Fruit fly (Drosophila melanogaster) whole organism, embryonic: ENCODE data around the gene AP-1sigma.
A peak's percentile ranks its signal among the peaks of the same experiment; 100 is the strongest.

ENCODE experiments used
- ATbp ChIP-seq: fragments of 200-800 bp; sonication (Bioruptor generic); optimal IDR thresholded peaks from 2 replicates; lab custom pipeline; 2017; ENCODE audit warnings: missing biosample characterization, mild to moderate bottlenecking, missing genetic modification characterization, missing genetic modification reagents
- Atf3 ChIP-seq: fragments of 200-800 bp; sonication (Bioruptor generic); optimal IDR thresholded peaks from 3 replicates; lab custom pipeline; 2016; ENCODE audit warnings: missing biosample characterization, missing genetic modification characterization
- CG10654 ChIP-seq: fragments of 200-800 bp; sonication (Bioruptor generic); optimal IDR thresholded peaks from 2 replicates; lab custom pipeline; 2016; ENCODE audit warnings: missing biosample characterization, missing genetic modification characterization
- CG11247 ChIP-seq: fragments of 200-800 bp; sonication (Bioruptor generic); IDR thresholded peaks from 2 replicates; pipeline ENCODE4 v1.3.6; 2022; ENCODE audit warnings: missing biosample characterization, missing genetic modification characterization
- CG15601 ChIP-seq: fragments of 200-800 bp; sonication (Bioruptor generic); optimal IDR thresholded peaks from 3 replicates; lab custom pipeline; 2019; ENCODE audit warnings: missing biosample characterization, mild to moderate bottlenecking, missing genetic modification characterization, moderate library complexity
- CG17359 ChIP-seq: fragments of 200-800 bp; sonication (Bioruptor generic); optimal IDR thresholded peaks from 3 replicates; lab custom pipeline; 2018; ENCODE audit warnings: missing biosample characterization, mild to moderate bottlenecking, missing genetic modification characterization, moderate library complexity
- CG17612 ChIP-seq: fragments of 200-800 bp; sonication (Bioruptor generic); IDR thresholded peaks from 2 replicates; pipeline ENCODE4 v1.3.6; 2022; ENCODE audit warnings: missing biosample characterization, missing genetic modification characterization
- CG18764 ChIP-seq: fragments of 200-800 bp; sonication (Bioruptor generic); optimal IDR thresholded peaks from 3 replicates; lab custom pipeline; 2016; ENCODE audit warnings: missing biosample characterization, missing genetic modification characterization
- CG31224 ChIP-seq: fragments of 200-800 bp; sonication (Bioruptor generic); IDR thresholded peaks from 2 replicates; pipeline ENCODE4 v1.3.6; 2022; ENCODE audit warnings: missing biosample characterization, missing genetic modification characterization
- CG3163 ChIP-seq: fragments of 200-800 bp; sonication (Bioruptor generic); optimal IDR thresholded peaks from 3 replicates; lab custom pipeline; 2016; ENCODE audit warnings: missing biosample characterization, missing genetic modification characterization
- CG33557 ChIP-seq: fragments of 200-800 bp; sonication (Bioruptor generic); optimal IDR thresholded peaks from 2 replicates; lab custom pipeline; 2019; ENCODE audit warnings: missing biosample characterization, mild to moderate bottlenecking, missing genetic modification characterization, moderate library complexity
- CG3838 ChIP-seq: fragments of 200-800 bp; sonication (Bioruptor generic); optimal IDR thresholded peaks from 3 replicates; lab custom pipeline; 2016; ENCODE audit warnings: missing biosample characterization, missing genetic modification characterization
- CG4404 ChIP-seq: fragments of 200-800 bp; sonication (Bioruptor generic); IDR thresholded peaks from 2 replicates; pipeline ENCODE4 v1.3.6; 2022; ENCODE audit warnings: missing biosample characterization, missing genetic modification characterization
- CG6254 ChIP-seq: fragments of 200-800 bp; sonication (Bioruptor generic); optimal IDR thresholded peaks from 3 replicates; lab custom pipeline; 2017; ENCODE audit warnings: mild to moderate bottlenecking, missing biosample characterization, missing genetic modification reagents, missing genetic modification characterization
- CG7987 ChIP-seq: fragments of 200-800 bp; sonication (Bioruptor generic); optimal IDR thresholded peaks from 2 replicates; lab custom pipeline; 2018; ENCODE audit warnings: missing biosample characterization, mild to moderate bottlenecking, missing genetic modification characterization, moderate library complexity
- CG9876 ChIP-seq: fragments of 200-800 bp; sonication (Bioruptor generic); optimal IDR thresholded peaks from 2 replicates; lab custom pipeline; 2016; ENCODE audit warnings: missing biosample characterization, missing genetic modification characterization
- Dip2 ChIP-seq: fragments of 200-800 bp; sonication (Bioruptor generic); IDR thresholded peaks from 2 replicates; pipeline ENCODE4 v1.3.6; 2022; ENCODE audit warnings: missing biosample characterization, missing genetic modification characterization
- Dip3 ChIP-seq: fragments of 200-800 bp; sonication (Bioruptor generic); optimal IDR thresholded peaks from 3 replicates; lab custom pipeline; 2016; ENCODE audit warnings: missing biosample characterization, missing genetic modification characterization
- Dp ChIP-seq: fragments of 200-800 bp; sonication (Bioruptor generic); optimal IDR thresholded peaks from 2 replicates; lab custom pipeline; 2018; ENCODE audit warnings: missing biosample characterization, mild to moderate bottlenecking, missing genetic modification characterization, moderate library complexity
- Ets97D ChIP-seq: fragments of 200-800 bp; sonication (Bioruptor generic); optimal IDR thresholded peaks from 3 replicates; lab custom pipeline; 2016; ENCODE audit warnings: missing biosample characterization, missing genetic modification characterization
- Hmx ChIP-seq: fragments of 200-800 bp; sonication (Bioruptor generic); optimal IDR thresholded peaks from 2 replicates; lab custom pipeline; 2016; ENCODE audit warnings: missing biosample characterization, missing genetic modification characterization
- Hr78 ChIP-seq, 2 experiments: fragments of 200-800 bp in 1 of 2; fragments of >200 bp in 1 of 2; sonication (Bioruptor generic) in 1 of 2; optimal IDR thresholded peaks; 2 replicates each; lab custom pipeline; 2017 to 2019; ENCODE audit warnings: missing biosample characterization in 2 of 2, missing genetic modification characterization in 2 of 2, mild to moderate bottlenecking in 1 of 2, moderate library complexity in 1 of 2
- Mes4 ChIP-seq: fragments of 200-800 bp; sonication (Bioruptor generic); optimal IDR thresholded peaks from 2 replicates; lab custom pipeline; 2016; ENCODE audit warnings: missing biosample characterization, missing genetic modification characterization
- Nf-YB ChIP-seq: fragments of 200-800 bp; sonication (Bioruptor generic); optimal IDR thresholded peaks from 3 replicates; lab custom pipeline; 2019; ENCODE audit warnings: missing biosample characterization, mild to moderate bottlenecking, missing genetic modification characterization, moderate library complexity
- Poxn ChIP-seq: fragments of 200-800 bp; sonication (Bioruptor generic); IDR thresholded peaks from 2 replicates; pipeline ENCODE4 v1.3.6; 2022; ENCODE audit warnings: missing biosample characterization, missing genetic modification characterization
- Sry-δ ChIP-seq: fragments of 200-800 bp; sonication (Bioruptor generic); optimal IDR thresholded peaks from 2 replicates; lab custom pipeline; 2016; ENCODE audit warnings: missing biosample characterization, missing genetic modification characterization
- Trl ChIP-seq, 3 experiments: fragments of >200 bp in 2 of 3; fragments of 200-800 bp in 1 of 3; sonication (Bioruptor generic) in 1 of 3; optimal IDR thresholded peaks; 2 replicates in 1 of 3; 3 replicates in 2 of 3; lab custom pipeline; 2016 to 2017; ENCODE audit warnings: missing biosample characterization in 1 of 3, missing genetic modification characterization in 1 of 3
- Vsx1 ChIP-seq: fragments of 200-800 bp; sonication (Bioruptor generic); optimal IDR thresholded peaks from 2 replicates; lab custom pipeline; 2017; ENCODE audit warnings: missing biosample characterization, mild to moderate bottlenecking, missing genetic modification characterization, missing genetic modification reagents
- ac ChIP-seq: fragments of 200-800 bp; sonication (Bioruptor generic); optimal IDR thresholded peaks from 3 replicates; lab custom pipeline; 2017; ENCODE audit warnings: missing biosample characterization, mild to moderate bottlenecking, missing genetic modification characterization
- amos ChIP-seq: fragments of 200-800 bp; sonication (Bioruptor generic); IDR thresholded peaks from 2 replicates; pipeline ENCODE4 v1.3.6; 2022; ENCODE audit warnings: missing biosample characterization, missing genetic modification characterization; ENCODE audit not compliant: partially characterized antibody
- bowl ChIP-seq: fragments of 200-800 bp; sonication (Bioruptor generic); IDR thresholded peaks from 2 replicates; pipeline ENCODE4 v1.3.6; 2022; ENCODE audit warnings: missing biosample characterization, missing genetic modification characterization
- danr ChIP-seq: fragments of 200-800 bp; sonication (Bioruptor generic); IDR thresholded peaks from 2 replicates; pipeline ENCODE4 v1.3.6; 2022; ENCODE audit warnings: missing biosample characterization, missing genetic modification characterization
- disco-r ChIP-seq: fragments of 200-800 bp; sonication (Bioruptor generic); optimal IDR thresholded peaks from 2 replicates; lab custom pipeline; 2016; ENCODE audit warnings: missing biosample characterization, missing genetic modification characterization
- eyg ChIP-seq: fragments of 200-800 bp; sonication (Bioruptor generic); optimal IDR thresholded peaks from 3 replicates; lab custom pipeline; 2016; ENCODE audit warnings: missing biosample characterization, missing genetic modification characterization
- ftz-f1 ChIP-seq: fragments of 200-800 bp; sonication (Bioruptor generic); optimal IDR thresholded peaks from 2 replicates; lab custom pipeline; 2016; ENCODE audit warnings: missing biosample characterization, missing genetic modification characterization
- gro ChIP-seq: fragments of 200-800 bp; sonication (Bioruptor generic); optimal IDR thresholded peaks from 2 replicates; lab custom pipeline; 2016; ENCODE audit warnings: missing biosample characterization, missing genetic modification characterization
- hbn ChIP-seq: fragments of 200-800 bp; sonication (Bioruptor generic); IDR thresholded peaks from 2 replicates; pipeline ENCODE4 v1.3.6; 2022; ENCODE audit warnings: missing biosample characterization, missing genetic modification characterization; ENCODE audit not compliant: partially characterized antibody
- jing ChIP-seq: fragments of 200-800 bp; sonication (Bioruptor generic); optimal IDR thresholded peaks from 2 replicates; lab custom pipeline; 2018; ENCODE audit warnings: missing biosample characterization, mild to moderate bottlenecking, missing genetic modification characterization
- lmd ChIP-seq: fragments of 200-800 bp; sonication (Bioruptor generic); IDR thresholded peaks from 2 replicates; pipeline ENCODE4 v1.3.6; 2022; ENCODE audit warnings: missing biosample characterization, missing genetic modification characterization
- nau ChIP-seq: fragments of 200-800 bp; sonication (Bioruptor generic); optimal IDR thresholded peaks from 3 replicates; lab custom pipeline; 2017; ENCODE audit warnings: missing biosample characterization, mild to moderate bottlenecking, missing genetic modification characterization, missing genetic modification reagents
- nerfin-2 ChIP-seq: fragments of 200-800 bp; sonication (Bioruptor generic); IDR thresholded peaks from 2 replicates; pipeline ENCODE4 v1.3.6; 2022; ENCODE audit warnings: missing biosample characterization, missing genetic modification characterization; ENCODE audit not compliant: partially characterized antibody
- nmo ChIP-seq: fragments of 200-800 bp; sonication (Bioruptor generic); optimal IDR thresholded peaks from 2 replicates; lab custom pipeline; 2018; ENCODE audit warnings: missing biosample characterization, mild to moderate bottlenecking, missing genetic modification characterization, moderate library complexity
- oc ChIP-seq: fragments of 200-800 bp; sonication (Bioruptor generic); optimal IDR thresholded peaks from 2 replicates; lab custom pipeline; 2018; ENCODE audit warnings: missing biosample characterization, mild to moderate bottlenecking, missing genetic modification characterization, moderate library complexity
- org-1 ChIP-seq: fragments of 200-800 bp; sonication (Bioruptor generic); optimal IDR thresholded peaks from 2 replicates; lab custom pipeline; 2017; ENCODE audit warnings: missing biosample characterization, missing genetic modification characterization
- run ChIP-seq: fragments of 200-800 bp; sonication (Bioruptor generic); optimal IDR thresholded peaks from 3 replicates; lab custom pipeline; 2018; ENCODE audit warnings: missing biosample characterization, mild to moderate bottlenecking, missing genetic modification characterization
- seq ChIP-seq: fragments of 200-800 bp; sonication (Bioruptor generic); IDR thresholded peaks from 2 replicates; pipeline ENCODE4 v1.3.6; 2022; ENCODE audit warnings: missing biosample characterization, missing genetic modification characterization
- tap ChIP-seq: fragments of 200-800 bp; optimal IDR thresholded peaks from 3 replicates; lab custom pipeline; 2019; ENCODE audit warnings: missing biosample characterization, mild to moderate bottlenecking, missing genetic modification characterization, moderate library complexity
- vfl ChIP-seq: fragments of 200-800 bp; sonication (Bioruptor generic); optimal IDR thresholded peaks from 2 replicates; lab custom pipeline; 2016; ENCODE audit warnings: missing biosample characterization, missing genetic modification characterization
- wek ChIP-seq: fragments of 200-800 bp; sonication (Bioruptor generic); optimal IDR thresholded peaks from 3 replicates; lab custom pipeline; 2018; ENCODE audit warnings: missing biosample characterization, mild to moderate bottlenecking, missing genetic modification characterization, moderate library complexity
- wor ChIP-seq: fragments of 200-800 bp; sonication (Bioruptor generic); IDR thresholded peaks from 2 replicates; pipeline ENCODE4 v1.3.6; 2022; ENCODE audit warnings: missing biosample characterization, missing genetic modification characterization
- zfh2 ChIP-seq: fragments of 200-800 bp; sonication (Bioruptor generic); optimal IDR thresholded peaks from 2 replicates; lab custom pipeline; 2016; ENCODE audit warnings: missing biosample characterization, missing genetic modification characterization

Gene AP-1sigma

DNA sequence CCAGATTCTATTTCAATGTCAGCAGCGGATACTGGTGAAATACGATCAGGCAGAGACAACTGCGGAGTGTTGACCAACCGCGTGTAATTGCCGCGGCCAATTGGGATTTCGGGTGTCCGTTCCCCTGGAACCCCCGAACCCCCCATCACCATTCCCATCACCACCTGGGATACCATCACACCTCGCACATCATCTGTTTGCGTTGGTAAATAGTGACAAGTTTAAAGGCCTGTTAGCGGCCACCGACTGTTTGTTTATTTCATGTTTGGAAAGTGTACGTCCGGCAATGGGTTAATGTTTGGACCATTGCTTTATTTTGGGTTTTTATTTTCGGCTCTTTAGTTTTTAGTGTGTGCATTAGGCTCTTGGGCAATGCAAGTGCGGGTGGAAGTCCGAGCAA is 11.4 kb upstream of the AP-1sigma start (continued):
- no peak for TF ChIP-seq seq (GFP tag; lab: Robert Waterston, UW)
- no peak for TF ChIP-seq vfl (GFP tag; lab: Kevin White, UChicago)
- TF ChIP-seq Poxn (GFP tag; lab: Robert Waterston, UW) = no peak
- peak; percentile 81 for TF ChIP-seq ATbp (GFP tag; lab: Kevin White, UChicago)
- no peak for TF ChIP-seq CG3163 (GFP tag; lab: Kevin White, UChicago)
- TF ChIP-seq nerfin-2 (GFP tag; lab: Robert Waterston, UW) = no peak
- no peak for TF ChIP-seq disco-r (GFP tag; lab: Kevin White, UChicago)
- no peak for TF ChIP-seq Ets97D (GFP tag; lab: Kevin White, UChicago)
- TF ChIP-seq danr = no peak
- TF ChIP-seq CG15601 (tag; lab: Kevin White, UChicago) = peak; percentile 60
- no peak for TF ChIP-seq Dip3 (GFP tag; lab: Kevin White, UChicago)
- peak; percentile 10 for TF ChIP-seq Vsx1
- no peak for TF ChIP-seq gro
- no peak for TF ChIP-seq ac (GFP tag; lab: Kevin White, UChicago)
- no peak for TF ChIP-seq Dip2 (GFP tag; lab: Robert Waterston, UW)
- no peak for TF ChIP-seq Dp (GFP tag; lab: Kevin White, UChicago)
- TF ChIP-seq Hmx (GFP tag; lab: Kevin White, UChicago) = no peak
- TF ChIP-seq jing (GFP tag; lab: Kevin White, UChicago) = no peak
- no peak for TF ChIP-seq nau (GFP tag; lab: Kevin White, UChicago)
- TF ChIP-seq wor (GFP tag; lab: Robert Waterston, UW) = no peak
- TF ChIP-seq Sry-δ (GFP tag; lab: Kevin White, UChicago) = no peak
- no peak for TF ChIP-seq Atf3 (GFP tag; lab: Kevin White, UChicago)
- TF ChIP-seq nmo (GFP tag; lab: Kevin White, UChicago) = no peak
- TF ChIP-seq eyg (GFP tag; lab: Kevin White, UChicago) = no peak
- no peak for TF ChIP-seq CG18764 (GFP tag; lab: Kevin White, UChicago)
- no peak for TF ChIP-seq bowl (GFP tag; lab: Robert Waterston, UW)
- peak; percentile 37 for TF ChIP-seq CG7987 (GFP tag; lab: Kevin White, UChicago)
- peak; percentile 17 for TF ChIP-seq CG6254 (GFP tag; lab: Kevin White, UChicago)
- peak; percentile 34 for TF ChIP-seq org-1
- no peak for TF ChIP-seq zfh2 (GFP tag; lab: Kevin White, UChicago)
- TF ChIP-seq run (tag; lab: Kevin White, UChicago) = peak; percentile 7
- peak; percentile 32 for TF ChIP-seq CG33557 (GFP tag; lab: Kevin White, UChicago)
- TF ChIP-seq amos (GFP tag; lab: Robert Waterston, UW) = no peak
- TF ChIP-seq wek (GFP tag; lab: Kevin White, UChicago) = peak; percentile 79
- peak in 1 of 2 experiments; percentile 39 for TF ChIP-seq Hr78 (GFP tag; optimal IDR thresholded peaks at IDR 0.05; lab: Kevin White, UChicago)
- TF ChIP-seq CG9876 (GFP tag; lab: Kevin White, UChicago) = no peak
- TF ChIP-seq CG11247 (GFP tag; lab: Robert Waterston, UW) = peak; percentile 40; the same call in 1 of the 2 replicates
- TF ChIP-seq ftz-f1 (GFP tag; lab: Kevin White, UChicago) = no peak
- TF ChIP-seq CG3838 = no peak
- TF ChIP-seq CG4404 (GFP tag; lab: Robert Waterston, UW) = no peak
- TF ChIP-seq CG10654 (GFP tag; lab: Kevin White, UChicago) = no peak
- no peak for TF ChIP-seq Nf-YB (GFP tag; lab: Kevin White, UChicago)
- no peak for TF ChIP-seq oc (tag; lab: Kevin White, UChicago)
- TF ChIP-seq Trl (optimal IDR thresholded peaks at IDR 0.05; lab: Kevin White, UChicago) = no peak
- TF ChIP-seq Trl (GFP tag; optimal IDR thresholded peaks at IDR 0.05; lab: Kevin White, UChicago) = no peak
- TF ChIP-seq hbn (GFP tag; lab: Robert Waterston, UW) = no peak
- peak; percentile 18 for TF ChIP-seq CG17359
- TF ChIP-seq CG31224 (GFP tag; lab: Robert Waterston, UW) = no peak
- peak; percentile 12 for TF ChIP-seq tap
- TF ChIP-seq Mes4 = no peak
- TF ChIP-seq lmd (GFP tag; lab: Robert Waterston, UW) = no peak
- TF ChIP-seq CG17612 (GFP tag; lab: Robert Waterston, UW) = no peak
